Worm (Caenorhabditis elegans) whole organism, late embryonic: Measurements from ENCODE around the gene nhx-2.
A peak's percentile ranks its signal among the peaks of the same experiment; 100 is the strongest.

Source experiments
- C08G9.2 ChIP-seq: sonication (generic microtip); optimal IDR thresholded peaks from 2 replicates; lab custom pipeline; 2016; ENCODE audit warnings: mild to moderate bottlenecking, missing genetic modification characterization, moderate library complexity, missing compliant biosample characterization
- C38D4.7 ChIP-seq: fragments of 200-800 bp; sonication (Bioruptor generic); optimal IDR thresholded peaks from 2 replicates; lab custom pipeline; 2018; ENCODE audit warnings: mild to moderate bottlenecking, missing genetic modification characterization, moderate library complexity, missing compliant biosample characterization
- K02D7.2 ChIP-seq: sonication (generic microtip); optimal IDR thresholded peaks from 2 replicates; lab custom pipeline; 2017; ENCODE audit warnings: mild to moderate bottlenecking, missing genetic modification characterization, missing compliant biosample characterization
- K09A11.1 ChIP-seq: sonication (generic microtip); optimal IDR thresholded peaks from 2 replicates; lab custom pipeline; 2017; ENCODE audit warnings: antibody characterized with exemption, mild to moderate bottlenecking, missing genetic modification characterization, missing compliant biosample characterization; ENCODE audit not compliant: insufficient read depth
- T23F11.4 ChIP-seq: fragments of 200-800 bp; sonication (Bioruptor generic); optimal IDR thresholded peaks from 2 replicates; lab custom pipeline; 2018; ENCODE audit warnings: mild to moderate bottlenecking, missing genetic modification characterization, missing compliant biosample characterization
- ahr-1 ChIP-seq: sonication (generic microtip); optimal IDR thresholded peaks from 2 replicates; lab custom pipeline; 2016; ENCODE audit warnings: missing genetic modification characterization, missing compliant biosample characterization
- ama-1 ChIP-seq: fragments of 150-350 bp; optimal IDR thresholded peaks from 2 replicates; lab custom pipeline; 2014
- ceh-2 ChIP-seq: sonication (generic microtip); optimal IDR thresholded peaks from 2 replicates; lab custom pipeline; 2016; ENCODE audit warnings: missing genotype, missing genetic modification characterization, missing compliant biosample characterization
- ceh-22 ChIP-seq: sonication (generic microtip); optimal IDR thresholded peaks from 2 replicates; lab custom pipeline; 2017; ENCODE audit warnings: missing biosample characterization, missing genetic modification characterization
- ceh-30 ChIP-seq: fragments of 150-350 bp; optimal IDR thresholded peaks from 2 replicates; lab custom pipeline; 2014; ENCODE audit warnings: missing biosample characterization, missing genetic modification characterization
- ceh-31 ChIP-seq: sonication (generic microtip); optimal IDR thresholded peaks from 2 replicates; lab custom pipeline; 2016; ENCODE audit warnings: missing genetic modification characterization, missing compliant biosample characterization
- ceh-34 ChIP-seq: sonication (generic microtip); optimal IDR thresholded peaks from 2 replicates; lab custom pipeline; 2016; ENCODE audit warnings: mild to moderate bottlenecking, missing genetic modification characterization, missing compliant biosample characterization
- ceh-45 ChIP-seq: fragments of 200-800 bp; sonication (Bioruptor generic); IDR thresholded peaks from 2 replicates; pipeline ENCODE4 v1.3.6; 2022; ENCODE audit warnings: missing genetic modification reagents, missing genetic modification characterization, missing compliant biosample characterization
- ceh-48 ChIP-seq: sonication (generic microtip); optimal IDR thresholded peaks from 2 replicates; lab custom pipeline; 2016; ENCODE audit warnings: missing genetic modification characterization, inconsistent platforms, missing compliant biosample characterization
- ceh-9 ChIP-seq: sonication (generic microtip); optimal IDR thresholded peaks from 2 replicates; lab custom pipeline; 2016; ENCODE audit warnings: mild to moderate bottlenecking, missing genetic modification characterization, inconsistent platforms, missing compliant biosample characterization
- dve-1 ChIP-seq: sonication (generic microtip); optimal IDR thresholded peaks from 2 replicates; lab custom pipeline; 2017; ENCODE audit warnings: antibody characterized with exemption, mild to moderate bottlenecking, missing genetic modification characterization, missing compliant biosample characterization
- elt-2 ChIP-seq: sonication (generic microtip); optimal IDR thresholded peaks from 2 replicates; lab custom pipeline; 2016; ENCODE audit warnings: missing genetic modification reagents, missing genetic modification characterization, missing compliant biosample characterization
- elt-4 ChIP-seq: sonication (generic microtip); optimal IDR thresholded peaks from 2 replicates; lab custom pipeline; 2016; ENCODE audit warnings: missing genetic modification characterization, missing compliant biosample characterization
- eyg-1 ChIP-seq: sonication (generic microtip); optimal IDR thresholded peaks from 2 replicates; lab custom pipeline; 2016; ENCODE audit warnings: missing genotype, missing genetic modification characterization, missing compliant biosample characterization
- fax-1 ChIP-seq: sonication (generic microtip); optimal IDR thresholded peaks from 2 replicates; lab custom pipeline; 2016; ENCODE audit warnings: missing genotype, missing genetic modification characterization, missing compliant biosample characterization
- fkh-10 ChIP-seq: fragments of 150-350 bp; optimal IDR thresholded peaks from 2 replicates; lab custom pipeline; 2014; ENCODE audit warnings: missing biosample characterization, missing genetic modification reagents, missing genetic modification characterization
- gmeb-2 ChIP-seq: sonication (generic microtip); optimal IDR thresholded peaks from 2 replicates; lab custom pipeline; 2016; ENCODE audit warnings: missing genetic modification characterization, inconsistent platforms, missing compliant biosample characterization
- hlh-13 ChIP-seq: fragments of 200-800 bp; sonication (Bioruptor generic); optimal IDR thresholded peaks from 2 replicates; lab custom pipeline; 2018; ENCODE audit warnings: mild to moderate bottlenecking, missing genetic modification characterization, missing compliant biosample characterization
- hlh-15 ChIP-seq: sonication (generic microtip); optimal IDR thresholded peaks from 2 replicates; lab custom pipeline; 2016; ENCODE audit warnings: missing genetic modification characterization, missing compliant biosample characterization
- hlh-30 ChIP-seq: sonication (generic microtip); optimal IDR thresholded peaks from 2 replicates; lab custom pipeline; 2017; ENCODE audit warnings: antibody characterized with exemption, missing genetic modification characterization, missing compliant biosample characterization; ENCODE audit not compliant: insufficient read depth
- lin-11 ChIP-seq: fragments of 200-800 bp; sonication (Bioruptor generic); optimal IDR thresholded peaks from 2 replicates; lab custom pipeline; 2018; ENCODE audit warnings: mild to moderate bottlenecking, missing genetic modification characterization, missing compliant biosample characterization
- madf-2 ChIP-seq: sonication (generic microtip); optimal IDR thresholded peaks from 2 replicates; lab custom pipeline; 2017; ENCODE audit warnings: missing genetic modification characterization, missing compliant biosample characterization
- nfya-1 ChIP-seq: sonication (generic microtip); optimal IDR thresholded peaks from 2 replicates; lab custom pipeline; 2017; ENCODE audit warnings: missing genetic modification characterization, mild to moderate bottlenecking, missing compliant biosample characterization, antibody characterized with exemption, moderate library complexity
- nhr-11 ChIP-seq: fragments of 150-350 bp; optimal IDR thresholded peaks from 2 replicates; lab custom pipeline; 2014; ENCODE audit warnings: missing biosample characterization, missing genetic modification characterization
- odd-2 ChIP-seq: sonication (generic microtip); optimal IDR thresholded peaks from 2 replicates; lab custom pipeline; 2017; ENCODE audit warnings: antibody characterized with exemption, mild to moderate bottlenecking, missing genetic modification characterization, missing compliant biosample characterization
- pat-9 ChIP-seq: fragments of 200-800 bp; sonication (Bioruptor generic); optimal IDR thresholded peaks from 2 replicates; lab custom pipeline; 2018; ENCODE audit warnings: mild to moderate bottlenecking, missing genetic modification characterization, moderate library complexity, missing compliant biosample characterization
- pax-1 ChIP-seq: fragments of 150-350 bp; optimal IDR thresholded peaks from 2 replicates; lab custom pipeline; 2014; ENCODE audit warnings: missing biosample characterization, missing genetic modification characterization
- pha-2 ChIP-seq: sonication (generic microtip); optimal IDR thresholded peaks from 2 replicates; lab custom pipeline; 2017; ENCODE audit warnings: mild to moderate bottlenecking, missing genetic modification characterization, missing compliant biosample characterization
- pqm-1 ChIP-seq: sonication (generic microtip); optimal IDR thresholded peaks from 2 replicates; lab custom pipeline; 2016; ENCODE audit warnings: missing genetic modification characterization, missing compliant biosample characterization
- pros-1 ChIP-seq: fragments of 150-350 bp; optimal IDR thresholded peaks from 2 replicates; lab custom pipeline; 2014; ENCODE audit warnings: missing biosample characterization, missing genetic modification reagents, missing genetic modification characterization
- ref-2 ChIP-seq: sonication (generic microtip); optimal IDR thresholded peaks from 2 replicates; lab custom pipeline; 2016; ENCODE audit warnings: missing genetic modification characterization, missing compliant biosample characterization
- rnt-1 ChIP-seq: sonication (generic microtip); optimal IDR thresholded peaks from 2 replicates; lab custom pipeline; 2016; ENCODE audit warnings: missing genetic modification characterization, missing compliant biosample characterization
- sox-4 ChIP-seq: sonication (generic microtip); optimal IDR thresholded peaks from 2 replicates; lab custom pipeline; 2017; ENCODE audit warnings: mild to moderate bottlenecking, missing genetic modification characterization, inconsistent platforms, missing compliant biosample characterization
- syd-9 ChIP-seq: sonication (generic microtip); optimal IDR thresholded peaks from 2 replicates; lab custom pipeline; 2016; ENCODE audit warnings: mild to moderate bottlenecking, missing genetic modification characterization, moderate library complexity, missing compliant biosample characterization
- tbx-2 ChIP-seq: sonication (generic microtip); optimal IDR thresholded peaks from 2 replicates; lab custom pipeline; 2016; ENCODE audit warnings: missing genetic modification characterization, missing compliant biosample characterization
- tbx-7 ChIP-seq: sonication (generic microtip); optimal IDR thresholded peaks from 2 replicates; lab custom pipeline; 2016; ENCODE audit warnings: missing genotype, missing genetic modification characterization, missing compliant biosample characterization
- unc-3 ChIP-seq, 2 experiments: fragments of 200-800 bp in 1 of 2; sonication (Bioruptor generic) in 1 of 2; sonication (generic microtip) in 1 of 2; conservative IDR thresholded peaks in 1 of 2; optimal IDR thresholded peaks in 1 of 2; 2 replicates each; pipeline versions ENCODE4 v1.3.6 to Lab custom; 2016 to 2022; ENCODE audit warnings: missing compliant biosample characterization in 2 of 2, missing genetic modification characterization in 2 of 2, missing genetic modification reagents in 1 of 2
- unc-42 ChIP-seq: sonication (generic microtip); optimal IDR thresholded peaks from 2 replicates; lab custom pipeline; 2016; ENCODE audit warnings: missing genotype, missing genetic modification characterization, missing compliant biosample characterization
- unc-55 ChIP-seq: sonication (generic microtip); optimal IDR thresholded peaks from 2 replicates; lab custom pipeline; 2017; ENCODE audit warnings: missing biosample characterization, missing genetic modification reagents, missing genetic modification characterization
- unc-86 ChIP-seq: sonication (generic microtip); optimal IDR thresholded peaks from 2 replicates; lab custom pipeline; 2016; ENCODE audit warnings: missing genetic modification characterization, missing compliant biosample characterization
- zip-5 ChIP-seq: sonication (generic microtip); optimal IDR thresholded peaks from 2 replicates; lab custom pipeline; 2016; ENCODE audit warnings: missing genetic modification characterization, missing compliant biosample characterization
- ztf-16 ChIP-seq: sonication (generic microtip); optimal IDR thresholded peaks from 2 replicates; lab custom pipeline; 2017; ENCODE audit warnings: missing genetic modification characterization, missing compliant biosample characterization

The nhx-2 gene

DNA sequence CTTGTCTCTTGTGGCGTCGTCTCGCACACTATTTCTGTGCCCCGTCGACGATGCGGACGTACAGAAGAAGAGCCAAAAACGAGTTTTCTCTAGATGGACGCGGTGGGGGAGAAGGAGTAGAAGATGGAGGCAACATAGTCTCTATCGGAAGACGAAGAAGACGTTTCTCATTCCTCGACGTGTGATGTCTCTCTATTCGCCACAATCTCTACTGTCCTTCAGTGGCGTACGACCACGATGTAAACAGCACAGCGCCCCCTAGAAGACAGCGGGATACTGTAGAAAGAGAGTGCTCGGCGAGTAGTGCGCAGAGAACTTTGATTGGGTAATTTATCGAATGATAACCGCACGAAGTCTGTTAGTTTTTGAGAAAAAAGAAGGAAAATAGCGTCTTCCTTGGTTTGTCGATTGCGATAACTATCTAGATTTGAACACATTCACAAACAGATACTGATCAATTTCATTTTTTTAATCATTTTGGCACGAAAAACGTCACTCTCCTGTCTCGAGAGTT lies 14.2 kb downstream of the nhx-2 start:
- no peak for TF ChIP-seq elt-4 (tag; lab: Kevin White, UChicago)
- TF ChIP-seq hlh-30 (tag; lab: Kevin White, UChicago): no peak
- peak; percentile 35 for TF ChIP-seq ref-2 (tag; lab: Kevin White, UChicago)
- TF ChIP-seq C38D4.7 (GFP tag; lab: Kevin White, UChicago): no peak
- TF ChIP-seq ztf-16: no peak
- no peak for TF ChIP-seq T23F11.4 (GFP tag; lab: Kevin White, UChicago)
- no peak for TF ChIP-seq ceh-31 (tag; lab: Kevin White, UChicago)
- TF ChIP-seq zip-5: no peak

DNA sequence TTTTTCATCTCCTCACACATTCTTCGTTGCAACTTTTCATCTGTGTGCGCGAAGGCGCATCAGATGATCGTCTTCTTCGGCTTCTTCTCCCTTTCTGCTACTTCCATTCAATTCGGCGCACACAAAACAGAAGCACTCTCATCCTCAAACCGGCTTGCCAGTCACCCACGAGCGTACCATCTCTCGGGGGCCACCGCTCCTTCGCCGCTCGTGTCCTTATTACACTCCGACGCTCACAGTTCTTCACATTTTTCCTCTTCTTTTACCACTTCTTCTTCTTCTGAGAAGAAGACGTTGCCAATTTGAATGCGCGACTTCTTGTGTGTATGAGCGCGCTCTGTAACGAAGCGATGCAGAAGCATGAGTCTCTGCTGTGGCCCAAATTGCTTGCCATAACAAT lies 15.2 kb downstream of the nhx-2 start:
- TF ChIP-seq tbx-2 (no peak), K09A11.1 (no peak), ama-1 (no peak), C08G9.2 (tag; lab: Kevin White, UChicago) (peak; percentile 34), syd-9 (no peak), hlh-30 (tag; lab: Kevin White, UChicago) (no peak), hlh-15 (no peak), ref-2 (tag; lab: Kevin White, UChicago) (peak; percentile 40), C38D4.7 (GFP tag; lab: Kevin White, UChicago) (no peak)

DNA sequence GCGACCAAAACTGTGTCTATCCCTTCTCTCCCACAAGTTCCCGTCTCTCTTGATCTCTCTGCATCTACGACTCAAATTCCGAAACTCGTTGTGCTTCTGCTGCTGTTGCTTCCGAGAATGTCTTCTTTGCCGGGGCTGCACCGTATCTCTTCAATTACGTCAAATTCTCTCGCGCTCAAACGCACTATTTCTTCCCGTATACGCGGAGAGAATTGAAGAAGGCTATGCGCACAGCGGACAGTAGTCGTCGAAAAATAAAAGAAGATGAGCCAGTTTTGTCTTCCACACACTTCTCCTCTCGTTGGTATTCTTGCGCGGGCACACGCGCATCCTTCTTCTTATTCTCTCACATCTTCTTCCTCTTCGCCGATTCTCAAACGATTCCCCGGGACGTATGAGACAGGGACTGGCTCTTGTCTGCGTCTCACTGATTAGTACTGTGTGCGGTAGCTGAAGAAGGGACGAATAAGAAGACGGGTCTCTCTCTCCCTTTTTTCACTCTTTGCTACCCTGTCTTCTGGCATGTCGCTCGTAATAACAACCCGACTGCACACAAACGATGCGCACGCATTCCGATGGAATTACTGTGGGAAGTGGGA lies 17.4 kb downstream of the nhx-2 start:
- no peak for TF ChIP-seq K09A11.1
- TF ChIP-seq ceh-45 (GFP tag; lab: Robert Waterston, UW): no peak
- no peak for TF ChIP-seq zip-5
- no peak for TF ChIP-seq pax-1 (tag; lab: Kevin White, UChicago)
- TF ChIP-seq sox-4 (tag; lab: Kevin White, UChicago): no peak
- TF ChIP-seq pros-1 (tag; lab: Kevin White, UChicago): no peak
- TF ChIP-seq syd-9: no peak
- TF ChIP-seq madf-2: peak; percentile 7
- no peak for TF ChIP-seq hlh-13 (GFP tag; lab: Kevin White, UChicago)
- TF ChIP-seq pha-2 (tag; lab: Kevin White, UChicago): no peak
- no peak for TF ChIP-seq ceh-48
- TF ChIP-seq tbx-7: no peak
- TF ChIP-seq unc-55 (GFP tag; lab: Kevin White, UChicago): peak; percentile 4
- peak; percentile 6 for TF ChIP-seq lin-11 (tag; lab: Kevin White, UChicago)
- TF ChIP-seq fax-1: no peak
- no peak for TF ChIP-seq unc-86 (tag; lab: Kevin White, UChicago)
- TF ChIP-seq nfya-1 (tag; lab: Kevin White, UChicago): peak; percentile 27
- no peak for TF ChIP-seq pqm-1 (tag; lab: Kevin White, UChicago)
- TF ChIP-seq ceh-30 (tag; lab: Kevin White, UChicago): no peak
- TF ChIP-seq hlh-30 (tag; lab: Kevin White, UChicago): no peak
- TF ChIP-seq nhr-11 (tag; lab: Kevin White, UChicago): no peak
- TF ChIP-seq unc-42 (tag; lab: Kevin White, UChicago): peak; percentile 29
- no peak for TF ChIP-seq ceh-22 (tag; lab: Kevin White, UChicago)
- no peak for TF ChIP-seq eyg-1 (tag; lab: Kevin White, UChicago)
- TF ChIP-seq pat-9 (tag; lab: Kevin White, UChicago): no peak
- no peak for TF ChIP-seq dve-1 (tag; lab: Kevin White, UChicago)
- TF ChIP-seq ceh-34 (tag; lab: Kevin White, UChicago): no peak
- TF ChIP-seq rnt-1: no peak
- no peak for TF ChIP-seq gmeb-2 (tag; lab: Kevin White, UChicago)
- peak; percentile 9 for TF ChIP-seq elt-2 (tag; lab: Kevin White, UChicago)
- TF ChIP-seq ceh-9 (tag; lab: Kevin White, UChicago): no peak
- TF ChIP-seq fkh-10 (GFP tag; lab: Kevin White, UChicago): peak; percentile 39
- TF ChIP-seq tbx-2: peak; percentile 47
- TF ChIP-seq ahr-1 (tag; lab: Kevin White, UChicago): no peak
- no peak for TF ChIP-seq odd-2 (tag; lab: Kevin White, UChicago)
- no peak for TF ChIP-seq ceh-2 (tag; lab: Kevin White, UChicago)
- TF ChIP-seq unc-3 (GFP tag; conservative IDR thresholded peaks at IDR 0.05; lab: Robert Waterston, UW): no peak
- no peak for TF ChIP-seq unc-3 (tag; optimal IDR thresholded peaks at IDR 0.05; lab: Kevin White, UChicago)
- TF ChIP-seq K02D7.2 (tag; lab: Kevin White, UChicago): no peak
